Worm (Caenorhabditis elegans) whole organism, young adult: Measurements from ENCODE around the gene sinh-1.

ENCODE experiments used
- C06A6.2 ChIP-seq: fragments of 200-800 bp; sonication (Bioruptor generic); conservative IDR thresholded peaks from 2 replicates; pipeline ENCODE4 v1.3.6; 2022; ENCODE audit warnings: missing genetic modification characterization, missing compliant biosample characterization
- F49E8.2 ChIP-seq: sonication (generic microtip); optimal IDR thresholded peaks from 3 replicates; lab custom pipeline; 2017; ENCODE audit warnings: missing genetic modification characterization, mild to moderate bottlenecking, missing compliant biosample characterization, antibody characterized with exemption, moderate library complexity; ENCODE audit not compliant: insufficient read depth
- K11D2.4 ChIP-seq: fragments of 200-800 bp; sonication (Bioruptor generic); IDR thresholded peaks from 2 replicates; pipeline ENCODE4 v1.3.6; 2022; ENCODE audit warnings: missing genetic modification reagents, missing genetic modification characterization, missing compliant biosample characterization
- ceh-100 ChIP-seq: fragments of 200-800 bp; sonication (Bioruptor generic); IDR thresholded peaks from 2 replicates; pipeline ENCODE4 v1.3.6; 2022; ENCODE audit warnings: missing genetic modification reagents, missing genetic modification characterization, missing compliant biosample characterization
- hlh-26 ChIP-seq: fragments of 200-800 bp; sonication (Bioruptor generic); conservative IDR thresholded peaks from 2 replicates; pipeline ENCODE4 v1.3.6; 2022; ENCODE audit warnings: missing genetic modification reagents, missing genetic modification characterization, missing compliant biosample characterization
- mes-4 ChIP-seq: sonication (generic microtip); optimal IDR thresholded peaks from 2 replicates; lab custom pipeline; 2016; ENCODE audit warnings: missing genotype, missing genetic modification characterization, missing compliant biosample characterization
- snpc-4 ChIP-seq, 5 experiments: fragments of 150-350 bp in 1 of 5; sonication (generic microtip) in 4 of 5; optimal IDR thresholded peaks; 2 replicates each; lab custom pipeline; 2014 to 2018; ENCODE audit warnings: missing genetic modification characterization in 5 of 5, missing biosample characterization in 3 of 5, antibody characterized with exemption in 2 of 5, mild to moderate bottlenecking in 2 of 5, missing compliant biosample characterization in 2 of 5, missing genotype in 2 of 5, moderate library complexity in 2 of 5, missing genetic modification reagents in 1 of 5
- ztf-3 ChIP-seq: fragments of 200-800 bp; sonication (Bioruptor generic); optimal IDR thresholded peaks from 2 replicates; lab custom pipeline; 2018; ENCODE audit warnings: mild to moderate bottlenecking, missing genetic modification characterization, missing compliant biosample characterization

DNA sequence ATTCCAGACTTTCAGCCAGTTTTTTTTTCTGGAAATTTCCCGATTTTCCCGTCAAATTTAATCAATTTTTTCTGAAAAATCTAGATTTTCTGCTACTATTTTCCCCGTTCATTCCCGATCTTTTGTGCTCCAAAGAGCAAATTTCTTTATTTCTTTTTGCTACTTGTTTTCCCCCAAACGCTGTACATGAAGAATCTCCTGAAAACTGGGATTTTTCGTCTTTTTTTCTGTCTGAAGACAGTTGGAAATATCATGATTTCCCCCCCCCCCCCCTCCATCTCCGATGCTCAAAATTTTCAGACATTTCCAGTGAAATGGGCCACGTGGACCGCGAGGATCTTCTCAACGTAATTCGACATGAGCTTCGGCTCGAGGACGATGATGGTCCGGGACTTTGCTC is at the start of gene sinh-1:
- TF ChIP-seq snpc-4 (GFP tag; optimal IDR thresholded peaks at IDR 0.05; lab: Kevin White, UChicago) (no peak), snpc-4 (tag; optimal IDR thresholded peaks at IDR 0.05; lab: Kevin White, UChicago) (no peak), mes-4 (tag; lab: Kevin White, UChicago) (no peak), ztf-3 (GFP tag; lab: Kevin White, UChicago) (no peak), F49E8.2 (tag; lab: Kevin White, UChicago) (no peak), K11D2.4 (no peak), ceh-100 (GFP tag; lab: Robert Waterston, UW) (no peak), C06A6.2 (no peak), hlh-26 (no peak)
